Fruit fly (Drosophila melanogaster) whole organism: Measurements from ENCODE around the gene CG15628.

Experiments used
- CG8478 ChIP-seq: fragments of >200 bp; optimal IDR thresholded peaks from 2 replicates; lab custom pipeline; 2018; ENCODE audit warnings: inconsistent platforms
- Dll ChIP-seq: fragments of >200 bp; optimal IDR thresholded peaks from 2 replicates; lab custom pipeline; 2017
- EcR ChIP-seq, 2 experiments: fragments of >200 bp; optimal IDR thresholded peaks; 2 replicates each; lab custom pipeline; 2017; ENCODE audit warnings: missing biosample characterization in 2 of 2, missing genetic modification characterization in 2 of 2, missing genetic modification reagents in 2 of 2
- pan ChIP-seq: fragments of >200 bp; optimal IDR thresholded peaks from 2 replicates; lab custom pipeline; 2017
- psq ChIP-seq: fragments of >200 bp; optimal IDR thresholded peaks from 2 replicates; lab custom pipeline; 2017
- usp ChIP-seq: fragments of >200 bp; optimal IDR thresholded peaks from 2 replicates; lab custom pipeline; 2017; ENCODE audit warnings: missing biosample characterization, missing genetic modification characterization, mixed read lengths

DNA sequence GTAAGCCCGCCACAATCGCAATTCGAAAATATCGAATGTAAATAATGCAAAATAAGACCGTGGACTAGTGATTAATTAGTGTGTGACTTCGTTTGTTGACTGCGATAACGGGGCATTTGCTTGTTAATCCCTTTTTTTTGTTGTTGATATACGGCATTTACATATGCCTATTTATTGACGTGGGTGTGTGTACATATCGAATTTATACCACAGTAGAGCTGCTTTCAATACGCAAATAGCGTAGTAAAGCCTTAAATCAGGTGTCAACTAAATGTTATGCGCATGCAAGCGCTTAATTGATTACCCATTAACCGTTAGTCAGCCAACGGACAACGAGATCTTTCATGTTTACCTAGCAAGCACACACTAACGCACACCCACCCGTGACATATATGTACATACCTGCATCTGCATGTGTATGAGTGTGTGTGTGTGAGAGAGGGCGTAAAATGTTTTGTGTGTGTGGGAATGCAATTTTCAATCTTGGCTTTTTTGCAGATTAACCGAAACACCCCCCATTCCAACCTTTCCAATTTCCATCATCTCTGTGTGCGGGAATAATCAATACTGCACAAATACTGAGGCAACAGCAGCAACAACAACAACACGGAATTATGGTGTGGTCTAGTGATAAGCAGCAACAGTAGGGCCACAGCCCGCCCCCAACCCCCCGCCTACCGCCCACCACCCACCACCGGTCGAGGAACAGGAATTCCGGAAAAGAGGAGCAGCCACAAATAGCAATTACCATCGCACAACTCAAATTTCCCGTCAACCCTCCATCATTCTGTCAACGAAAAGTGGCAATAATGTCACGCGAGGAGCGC is 17.1 kb downstream of the CG15628 start:
- TF ChIP-seq EcR (GFP tag; optimal IDR thresholded peaks at IDR 0.05; lab: Kevin White, UChicago) = no peak
- TF ChIP-seq pan (lab: Kevin White, UChicago) = no peak
- no peak for TF ChIP-seq psq (lab: Kevin White, UChicago)
- no peak for TF ChIP-seq Dll (lab: Kevin White, UChicago)
- no peak for TF ChIP-seq CG8478 (lab: Kevin White, UChicago)
- TF ChIP-seq usp (GFP tag; lab: Kevin White, UChicago) = no peak
